Worm (Caenorhabditis elegans) whole organism, L4 larva: ENCODE measurements around the gene osm-11.

ENCODE experiments used
- F49E8.2 ChIP-seq: sonication (generic microtip); optimal IDR thresholded peaks from 2 replicates; lab custom pipeline; 2016; ENCODE audit warnings: missing compliant biosample characterization, mild to moderate bottlenecking, missing genetic modification characterization, borderline replicate concordance
- R02D3.7 ChIP-seq: fragments of 150-350 bp; sonication (generic microtip); optimal IDR thresholded peaks from 3 replicates; lab custom pipeline; 2014; ENCODE audit warnings: missing biosample characterization, missing genetic modification characterization
- T20F7.1 ChIP-seq: fragments of 200-800 bp; sonication (Bioruptor generic); optimal IDR thresholded peaks from 2 replicates; lab custom pipeline; 2018; ENCODE audit warnings: mild to moderate bottlenecking, missing genetic modification characterization, missing compliant biosample characterization
- T26A8.4 ChIP-seq: fragments of 200-800 bp; sonication (Bioruptor generic); IDR thresholded peaks from 2 replicates; pipeline ENCODE4 v1.3.6; 2022; ENCODE audit warnings: missing genetic modification characterization, missing compliant biosample characterization
- Y48G9A.11 ChIP-seq: fragments of 200-800 bp; sonication (Bioruptor generic); IDR thresholded peaks from 2 replicates; pipeline ENCODE4 v1.3.6; 2022; ENCODE audit warnings: missing genetic modification reagents, missing genetic modification characterization, missing compliant biosample characterization
- Y75B8A.6 ChIP-seq: fragments of 200-800 bp; sonication (Bioruptor generic); IDR thresholded peaks from 2 replicates; pipeline ENCODE4 v1.3.6; 2022; ENCODE audit warnings: missing genetic modification reagents, missing genetic modification characterization, missing compliant biosample characterization
- ZK337.2 ChIP-seq: fragments of 200-800 bp; sonication (Bioruptor generic); IDR thresholded peaks from 2 replicates; pipeline ENCODE4 v1.3.6; 2022; ENCODE audit warnings: missing genetic modification reagents, missing genetic modification characterization, missing compliant biosample characterization
- ZK546.5 ChIP-seq, 2 experiments: sonication (generic microtip); optimal IDR thresholded peaks; 2 replicates each; lab custom pipeline; 2017; ENCODE audit warnings: missing biosample characterization in 2 of 2, missing genetic modification characterization in 2 of 2
- aly-2 ChIP-seq: sonication (generic microtip); optimal IDR thresholded peaks from 2 replicates; lab custom pipeline; 2018; ENCODE audit warnings: missing biosample characterization, missing genetic modification characterization
- attf-4 ChIP-seq: sonication (generic microtip); optimal IDR thresholded peaks from 3 replicates; lab custom pipeline; 2017; ENCODE audit warnings: missing biosample characterization, missing genetic modification characterization
- ceh-20 ChIP-seq: fragments of 200-800 bp; sonication (Bioruptor generic); IDR thresholded peaks from 2 replicates; pipeline ENCODE4 v1.3.6; 2022; ENCODE audit warnings: missing genetic modification reagents, missing genetic modification characterization, missing compliant biosample characterization
- ceh-32 ChIP-seq: sonication (generic microtip); optimal IDR thresholded peaks from 2 replicates; lab custom pipeline; 2016; ENCODE audit warnings: mild to moderate bottlenecking, missing genetic modification characterization, missing compliant biosample characterization; ENCODE audit not compliant: poor library complexity
- ceh-82 ChIP-seq: sonication (generic microtip); optimal IDR thresholded peaks from 2 replicates; lab custom pipeline; 2017; ENCODE audit warnings: missing biosample characterization, missing genetic modification characterization
- ces-1 ChIP-seq: fragments of 150-350 bp; sonication (generic microtip); optimal IDR thresholded peaks from 4 replicates; lab custom pipeline; 2014; ENCODE audit warnings: missing biosample characterization, missing genetic modification reagents, missing genetic modification characterization
- ctbp-1 ChIP-seq: fragments of 200-800 bp; sonication (Bioruptor generic); IDR thresholded peaks from 2 replicates; pipeline ENCODE4 v1.3.6; 2022; ENCODE audit warnings: missing genetic modification reagents, missing genetic modification characterization, missing compliant biosample characterization
- daf-12 ChIP-seq: fragments of 150-350 bp; optimal IDR thresholded peaks from 2 replicates; lab custom pipeline; 2014; ENCODE audit warnings: missing biosample characterization, missing genetic modification reagents, missing genetic modification characterization
- dmd-6 ChIP-seq: fragments of 200-800 bp; sonication (Bioruptor generic); IDR thresholded peaks from 2 replicates; pipeline ENCODE4 v1.3.6; 2022; ENCODE audit warnings: missing genetic modification reagents, missing genetic modification characterization, missing compliant biosample characterization
- dmd-8 ChIP-seq: fragments of 200-800 bp; sonication (Bioruptor generic); IDR thresholded peaks from 2 replicates; pipeline ENCODE4 v1.3.6; 2022; ENCODE audit warnings: missing genetic modification characterization, missing compliant biosample characterization
- dmd-9 ChIP-seq: fragments of 200-800 bp; sonication (Bioruptor generic); IDR thresholded peaks from 2 replicates; pipeline ENCODE4 v1.3.6; 2022; ENCODE audit warnings: missing genetic modification reagents, missing genetic modification characterization, missing compliant biosample characterization
- dpl-1 ChIP-seq: fragments of 150-350 bp; optimal IDR thresholded peaks from 2 replicates; lab custom pipeline; 2014; ENCODE audit warnings: missing biosample characterization, missing genetic modification reagents, missing genetic modification characterization
- duxl-1 ChIP-seq: sonication (generic microtip); optimal IDR thresholded peaks from 2 replicates; lab custom pipeline; 2016; ENCODE audit warnings: mild to moderate bottlenecking, missing genetic modification characterization, moderate library complexity, missing compliant biosample characterization; ENCODE audit not compliant: poor library complexity
- dve-1 ChIP-seq: sonication (generic microtip); optimal IDR thresholded peaks from 2 replicates; lab custom pipeline; 2017; ENCODE audit warnings: antibody characterized with exemption, mild to moderate bottlenecking, missing genetic modification characterization, missing compliant biosample characterization; ENCODE audit not compliant: insufficient read depth
- egl-27 ChIP-seq: sonication (generic microtip); optimal IDR thresholded peaks from 3 replicates; lab custom pipeline; 2017; ENCODE audit warnings: missing biosample characterization, missing genetic modification reagents, missing genetic modification characterization
- fkh-10 ChIP-seq: fragments of 150-350 bp; optimal IDR thresholded peaks from 2 replicates; lab custom pipeline; 2014; ENCODE audit warnings: missing biosample characterization, missing genetic modification reagents, missing genetic modification characterization
- fos-1 ChIP-seq: fragments of 150-350 bp; optimal IDR thresholded peaks from 2 replicates; lab custom pipeline; 2014; ENCODE audit warnings: missing biosample characterization, missing genetic modification characterization
- hif-1 ChIP-seq, 2 experiments: sonication (generic microtip); optimal IDR thresholded peaks; 2 replicates each; lab custom pipeline; 2016 to 2017; ENCODE audit warnings: missing compliant biosample characterization in 2 of 2, missing genetic modification characterization in 2 of 2, missing genetic modification reagents in 2 of 2, missing genotype in 2 of 2, mild to moderate bottlenecking in 1 of 2
- hlh-11 ChIP-seq: fragments of 200-800 bp; sonication (Bioruptor generic); optimal IDR thresholded peaks from 2 replicates; lab custom pipeline; 2018; ENCODE audit warnings: mild to moderate bottlenecking, missing genetic modification characterization, missing compliant biosample characterization
- hlh-30 ChIP-seq: sonication (generic microtip); optimal IDR thresholded peaks from 2 replicates; lab custom pipeline; 2017; ENCODE audit warnings: antibody characterized with exemption, mild to moderate bottlenecking, missing genetic modification characterization, missing compliant biosample characterization; ENCODE audit not compliant: insufficient read depth
- lin-13 ChIP-seq: fragments of 150-350 bp; optimal IDR thresholded peaks from 2 replicates; lab custom pipeline; 2014; ENCODE audit warnings: missing biosample characterization, missing genetic modification reagents, missing genetic modification characterization
- lin-15B ChIP-seq: fragments of 150-350 bp; sonication (generic microtip); optimal IDR thresholded peaks from 3 replicates; lab custom pipeline; 2014; ENCODE audit warnings: missing biosample characterization, missing genetic modification characterization
- lin-38 ChIP-seq: fragments of 200-800 bp; sonication (Bioruptor generic); IDR thresholded peaks from 2 replicates; pipeline ENCODE4 v1.3.6; 2022; ENCODE audit warnings: missing genetic modification reagents, missing genetic modification characterization, missing compliant biosample characterization
- lsy-2 ChIP-seq, 2 experiments: fragments of 150-350 bp in 1 of 2; sonication (generic microtip) in 1 of 2; optimal IDR thresholded peaks; 2 replicates each; lab custom pipeline; 2014 to 2017; ENCODE audit warnings: missing biosample characterization in 2 of 2, missing genetic modification characterization in 2 of 2
- mes-2 ChIP-seq: sonication (generic microtip); optimal IDR thresholded peaks from 2 replicates; lab custom pipeline; 2016; ENCODE audit warnings: missing genotype, mild to moderate bottlenecking, missing genetic modification characterization, missing compliant biosample characterization; ENCODE audit not compliant: poor library complexity, severe bottlenecking
- nhr-102 ChIP-seq: sonication (generic microtip); optimal IDR thresholded peaks from 2 replicates; lab custom pipeline; 2016; ENCODE audit warnings: mild to moderate bottlenecking, missing genetic modification characterization, moderate library complexity, missing compliant biosample characterization
- nhr-237 ChIP-seq: sonication (generic microtip); optimal IDR thresholded peaks from 2 replicates; lab custom pipeline; 2017; ENCODE audit warnings: missing biosample characterization, missing genetic modification characterization
- nhr-25 ChIP-seq: sonication (generic microtip); optimal IDR thresholded peaks from 2 replicates; lab custom pipeline; 2017; ENCODE audit warnings: missing genetic modification characterization, mild to moderate bottlenecking, missing compliant biosample characterization, antibody characterized with exemption, moderate library complexity, borderline replicate concordance; ENCODE audit not compliant: insufficient read depth
- nhr-42 ChIP-seq: fragments of 200-800 bp; sonication (Bioruptor generic); IDR thresholded peaks from 2 replicates; pipeline ENCODE4 v1.3.6; 2022; ENCODE audit warnings: missing genetic modification characterization, missing compliant biosample characterization
- nhr-48 ChIP-seq: sonication (generic microtip); optimal IDR thresholded peaks from 2 replicates; lab custom pipeline; 2016; ENCODE audit warnings: mild to moderate bottlenecking, missing genetic modification characterization, missing compliant biosample characterization
- set-16 ChIP-seq: fragments of 200-800 bp; sonication (Bioruptor generic); IDR thresholded peaks from 2 replicates; pipeline ENCODE4 v1.3.6; 2022; ENCODE audit warnings: missing genetic modification reagents, missing genetic modification characterization, missing compliant biosample characterization
- skn-1 ChIP-seq: fragments of 150-350 bp; optimal IDR thresholded peaks from 2 replicates; lab custom pipeline; 2014; ENCODE audit warnings: missing biosample characterization, missing genetic modification characterization
- snpc-1.2 ChIP-seq: fragments of 200-800 bp; sonication (Bioruptor generic); IDR thresholded peaks from 2 replicates; pipeline ENCODE4 v1.3.6; 2022; ENCODE audit warnings: missing genetic modification reagents, missing genetic modification characterization, missing compliant biosample characterization
- snpc-4 ChIP-seq: fragments of 150-350 bp; optimal IDR thresholded peaks from 2 replicates; lab custom pipeline; 2014; ENCODE audit warnings: missing biosample characterization, missing genetic modification characterization
- unc-130 ChIP-seq: sonication (generic microtip); optimal IDR thresholded peaks from 2 replicates; lab custom pipeline; 2016; ENCODE audit warnings: missing genetic modification reagents, missing genetic modification characterization, missing compliant biosample characterization
- vab-7 ChIP-seq: fragments of 200-800 bp; sonication (Bioruptor generic); IDR thresholded peaks from 2 replicates; pipeline ENCODE4 v1.3.6; 2022; ENCODE audit warnings: missing genetic modification reagents, missing genetic modification characterization, missing compliant biosample characterization
- zag-1 ChIP-seq: fragments of 150-350 bp; optimal IDR thresholded peaks from 2 replicates; lab custom pipeline; 2014; ENCODE audit warnings: missing biosample characterization, missing genetic modification characterization
- zfp-3 ChIP-seq: fragments of 200-800 bp; sonication (Bioruptor generic); conservative IDR thresholded peaks from 2 replicates; pipeline ENCODE4 v1.3.6; 2022; ENCODE audit warnings: missing genetic modification reagents, missing genetic modification characterization, missing compliant biosample characterization
- zip-11 ChIP-seq: fragments of 200-800 bp; sonication (Bioruptor generic); IDR thresholded peaks from 2 replicates; pipeline ENCODE4 v1.3.6; 2022; ENCODE audit warnings: missing genetic modification characterization, missing compliant biosample characterization
- zip-2 ChIP-seq: fragments of 150-350 bp; optimal IDR thresholded peaks from 2 replicates; lab custom pipeline; 2014; ENCODE audit warnings: missing biosample characterization, missing genetic modification characterization
- ztf-7 ChIP-seq: fragments of 150-350 bp; optimal IDR thresholded peaks from 2 replicates; lab custom pipeline; 2014; ENCODE audit warnings: missing biosample characterization, missing genetic modification characterization

Gene osm-11

DNA sequence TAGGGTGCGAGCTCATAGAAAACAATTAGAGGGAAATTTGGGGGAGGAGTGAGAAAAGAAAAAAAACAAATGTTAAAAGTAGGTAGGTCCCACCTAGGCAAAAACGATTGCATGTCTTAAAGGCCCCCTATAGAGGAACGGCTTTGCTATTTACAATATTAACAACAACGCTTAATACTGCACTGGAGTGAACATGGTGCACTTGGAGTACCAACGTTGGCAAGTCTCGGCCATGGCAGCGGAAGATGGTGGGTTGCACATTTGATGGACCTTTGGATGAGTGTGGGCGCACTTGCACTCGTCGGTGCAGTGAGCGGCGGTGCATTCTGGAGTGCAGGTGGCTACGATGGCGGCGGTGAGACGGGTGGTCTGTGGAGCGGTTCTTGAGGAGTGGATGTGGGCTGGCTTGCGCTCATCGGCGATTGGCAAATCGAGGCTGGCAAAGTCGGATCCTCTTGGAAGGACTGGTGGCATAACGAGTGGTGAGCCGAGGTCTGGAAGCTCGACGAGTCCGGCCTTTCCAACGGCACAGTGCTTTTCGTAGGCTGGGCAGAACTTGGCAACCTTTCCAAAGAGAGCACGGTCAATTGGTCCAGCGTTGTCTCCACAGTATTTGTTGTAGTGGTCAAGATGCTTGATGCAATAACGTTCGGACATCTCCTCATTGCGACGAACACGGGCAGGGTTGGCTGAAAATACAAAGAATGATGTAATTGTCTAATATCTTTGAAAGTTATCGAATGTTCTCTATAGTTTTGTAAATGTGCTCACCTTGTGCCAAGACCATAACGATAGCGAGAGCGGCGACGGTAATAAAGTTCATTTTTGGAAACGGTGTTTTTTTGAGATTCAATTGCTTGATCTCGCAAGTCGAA is 560 bp downstream of the osm-11 start (continued):
- TF ChIP-seq mes-2 (tag; lab: Kevin White, UChicago) (peak; percentile 7), skn-1 (tag; lab: Kevin White, UChicago) (no peak), dve-1 (no peak), ces-1 (GFP tag; lab: Kevin White, UChicago) (no peak), F49E8.2 (tag; lab: Kevin White, UChicago) (no peak), nhr-237 (tag; lab: Kevin White, UChicago) (peak; percentile 28), lin-15B (no peak), ceh-20 (GFP tag; lab: Robert Waterston, UW) (no peak), nhr-48 (tag; lab: Kevin White, UChicago) (peak; percentile 59), zfp-3 (GFP tag; lab: Robert Waterston, UW) (no peak), ztf-7 (tag; lab: Kevin White, UChicago) (no peak), lin-13 (GFP tag; lab: Kevin White, UChicago) (no peak), nhr-102 (tag; lab: Kevin White, UChicago) (peak; percentile 43), dmd-9 (no peak), dmd-6 (GFP tag; lab: Robert Waterston, UW) (no peak), dmd-8 (GFP tag; lab: Robert Waterston, UW) (no peak), fos-1 (tag; lab: Kevin White, UChicago) (no peak), zip-2 (tag; lab: Kevin White, UChicago) (no peak), vab-7 (GFP tag; lab: Robert Waterston, UW) (no peak), Y48G9A.11 (GFP tag; lab: Robert Waterston, UW) (no peak), duxl-1 (tag; lab: Kevin White, UChicago) (no peak), ZK546.5 (tag; optimal IDR thresholded peaks at IDR 0.05; lab: Kevin White, UChicago) (no peak), hlh-11 (tag; lab: Kevin White, UChicago) (no peak), zag-1 (tag; lab: Kevin White, UChicago) (no peak), nhr-25 (tag; lab: Kevin White, UChicago) (peak; percentile 6), egl-27 (tag; lab: Kevin White, UChicago) (no peak), snpc-4 (no peak), unc-130 (GFP tag; lab: Kevin White, UChicago) (no peak), hif-1 (tag; optimal IDR thresholded peaks at IDR 0.05; lab: Kevin White, UChicago) (no peak), aly-2 (tag; lab: Kevin White, UChicago) (no peak), ctbp-1 (GFP tag; lab: Robert Waterston, UW) (peak; percentile 36; the same call in 1 of the 2 replicates), set-16 (GFP tag; lab: Robert Waterston, UW) (peak; percentile 97), hlh-30 (peak; percentile 48), snpc-1.2 (GFP tag; lab: Robert Waterston, UW) (no peak), ceh-82 (tag; lab: Kevin White, UChicago) (no peak), dpl-1 (no peak), T20F7.1 (no peak), fkh-10 (no peak), Y75B8A.6 (GFP tag; lab: Robert Waterston, UW) (no peak), lin-38 (GFP tag; lab: Robert Waterston, UW) (0 out of 2 replicates have a peak, but pooled peaks have one; percentile 14), R02D3.7 (tag; lab: Kevin White, UChicago) (no peak), nhr-42 (GFP tag; lab: Robert Waterston, UW) (0 out of 2 replicates have a peak, but pooled peaks have one; percentile 38), attf-4 (tag; lab: Kevin White, UChicago) (no peak), ceh-32 (no peak), zip-11 (GFP tag; lab: Robert Waterston, UW) (0 out of 2 replicates have a peak, but pooled peaks have one; percentile 27), lsy-2 (tag; optimal IDR thresholded peaks at IDR 0.05; lab: Kevin White, UChicago) (peak in 1 of 2 experiments; percentile 30), ZK337.2 (GFP tag; lab: Robert Waterston, UW) (no peak), T26A8.4 (GFP tag; lab: Robert Waterston, UW) (peak; percentile 76), daf-12 (tag; lab: Kevin White, UChicago) (no peak)
